Fruit fly (Drosophila melanogaster) whole organism, adult: Measurements from ENCODE around the gene toy.

ENCODE experiments used
- CG11617 ChIP-seq: fragments of 200-800 bp; sonication (Bioruptor generic); optimal IDR thresholded peaks from 2 replicates; lab custom pipeline; 2017; ENCODE audit warnings: mild to moderate bottlenecking, missing biosample characterization, missing genetic modification reagents, missing genetic modification characterization
- CG12768 ChIP-seq: fragments of 200-800 bp; sonication (Bioruptor generic); optimal IDR thresholded peaks from 2 replicates; lab custom pipeline; 2017; ENCODE audit warnings: missing biosample characterization, missing genetic modification characterization, mild to moderate bottlenecking, moderate library complexity, missing genetic modification reagents
- CG14711 ChIP-seq: fragments of 200-800 bp; sonication (Bioruptor generic); optimal IDR thresholded peaks from 2 replicates; lab custom pipeline; 2018; ENCODE audit warnings: missing biosample characterization, mild to moderate bottlenecking, missing genetic modification characterization, moderate library complexity
- CG1620 ChIP-seq: fragments of 200-800 bp; sonication (Bioruptor generic); optimal IDR thresholded peaks from 2 replicates; lab custom pipeline; 2016; ENCODE audit warnings: missing biosample characterization, missing genetic modification characterization
- CG33017 ChIP-seq: fragments of 200-800 bp; sonication (Bioruptor generic); optimal IDR thresholded peaks from 2 replicates; lab custom pipeline; 2018; ENCODE audit warnings: missing biosample characterization, mild to moderate bottlenecking, missing genetic modification characterization, moderate library complexity
- CG5204 ChIP-seq: fragments of 200-800 bp; sonication (Bioruptor generic); optimal IDR thresholded peaks from 2 replicates; lab custom pipeline; 2016; ENCODE audit warnings: missing biosample characterization, missing genetic modification characterization
- CG7045 ChIP-seq: fragments of 200-800 bp; sonication (Bioruptor generic); optimal IDR thresholded peaks from 2 replicates; lab custom pipeline; 2017; ENCODE audit warnings: missing biosample characterization, mild to moderate bottlenecking, missing genetic modification characterization
- CG7101 ChIP-seq: fragments of 200-800 bp; sonication (Bioruptor generic); optimal IDR thresholded peaks from 2 replicates; lab custom pipeline; 2018; ENCODE audit warnings: missing biosample characterization, mild to moderate bottlenecking, missing genetic modification characterization, moderate library complexity
- Clk ChIP-seq: fragments of 200-800 bp; sonication (Bioruptor generic); optimal IDR thresholded peaks from 2 replicates; lab custom pipeline; 2017; ENCODE audit warnings: missing biosample characterization, missing genetic modification characterization
- Crg-1 ChIP-seq: fragments of 200-800 bp; sonication (Bioruptor generic); optimal IDR thresholded peaks from 2 replicates; lab custom pipeline; 2016; ENCODE audit warnings: missing biosample characterization, missing genetic modification characterization
- Hr96 ChIP-seq: fragments of 200-800 bp; sonication (Bioruptor generic); optimal IDR thresholded peaks from 2 replicates; lab custom pipeline; 2016; ENCODE audit warnings: missing biosample characterization, missing genetic modification characterization
- Mnt ChIP-seq: fragments of 200-800 bp; sonication (Bioruptor generic); optimal IDR thresholded peaks from 2 replicates; lab custom pipeline; 2016; ENCODE audit warnings: missing biosample characterization, mild to moderate bottlenecking, missing genetic modification characterization
- bab1 ChIP-seq: fragments of 200-800 bp; sonication (Bioruptor generic); optimal IDR thresholded peaks from 3 replicates; lab custom pipeline; 2019; ENCODE audit warnings: missing biosample characterization, mild to moderate bottlenecking, missing genetic modification characterization, moderate library complexity
- cic ChIP-seq: fragments of 200-800 bp; sonication (Bioruptor generic); optimal IDR thresholded peaks from 2 replicates; lab custom pipeline; 2017; ENCODE audit warnings: missing biosample characterization, mild to moderate bottlenecking, missing genetic modification characterization, moderate library complexity
- cnc ChIP-seq, 2 experiments: fragments of >200 bp; optimal IDR thresholded peaks; 2 replicates each; lab custom pipeline; 2017
- kay ChIP-seq: fragments of 200-800 bp; sonication (Bioruptor generic); peaks from one replicate; lab custom pipeline; 2016; ENCODE audit warnings: missing biosample characterization, missing genetic modification characterization, borderline replicate concordance
- ovo ChIP-seq: fragments of 200-800 bp; sonication (Bioruptor generic); optimal IDR thresholded peaks from 2 replicates; lab custom pipeline; 2016; ENCODE audit warnings: missing biosample characterization, missing genetic modification characterization
- pad ChIP-seq: fragments of 200-800 bp; sonication (Bioruptor generic); optimal IDR thresholded peaks from 3 replicates; lab custom pipeline; 2017; ENCODE audit warnings: missing biosample characterization, missing genetic modification characterization, mild to moderate bottlenecking, moderate library complexity, missing genetic modification reagents
- tj ChIP-seq: fragments of 200-800 bp; sonication (Bioruptor generic); optimal IDR thresholded peaks from 3 replicates; lab custom pipeline; 2017; ENCODE audit warnings: missing biosample characterization, mild to moderate bottlenecking, missing genetic modification characterization, moderate library complexity
- toe ChIP-seq: fragments of 200-800 bp; sonication (Bioruptor generic); optimal IDR thresholded peaks from 2 replicates; lab custom pipeline; 2016; ENCODE audit warnings: missing biosample characterization, missing genetic modification characterization

The toy gene

dm6 chr4:979634-980474 is 9.7 kb upstream of the toy start:
- TF ChIP-seq toe (GFP tag; lab: Kevin White, UChicago) (peak; percentile 3), CG33017 (tag; lab: Kevin White, UChicago) (no peak)

dm6 chr4:980475-980856 is 9.1 kb upstream of the toy start:
- peak; percentile 73 for TF ChIP-seq kay
- TF ChIP-seq CG11617 (GFP tag; lab: Kevin White, UChicago): no peak

DNA sequence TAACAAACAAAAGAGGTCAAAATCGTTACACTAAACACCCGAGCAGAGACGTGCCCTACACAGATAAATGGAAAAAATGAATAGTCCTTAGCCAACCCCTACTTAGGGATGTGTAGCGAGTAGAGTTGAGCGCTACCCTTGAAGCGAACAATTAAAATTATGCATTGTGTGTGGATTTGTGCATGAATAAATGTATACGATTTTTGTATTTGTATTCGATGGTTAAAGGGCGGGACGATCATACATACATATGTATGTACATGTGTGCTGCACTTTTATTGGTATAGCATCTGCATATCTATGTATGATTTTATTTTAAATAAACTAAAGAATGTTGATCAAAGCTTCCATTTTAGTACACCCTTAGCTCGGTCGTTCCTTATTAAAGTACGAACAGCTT is 8.4 kb upstream of the toy start:
- peak; percentile 43 for TF ChIP-seq kay
- TF ChIP-seq CG5204: no peak

- no peak for TF ChIP-seq Crg-1 (GFP tag; lab: Kevin White, UChicago)
- peak; percentile 71 for TF ChIP-seq kay
- TF ChIP-seq cnc (optimal IDR thresholded peaks at IDR 0.05; lab: Kevin White, UChicago): no peak
- TF ChIP-seq Clk: no peak
- no peak for TF ChIP-seq cic (GFP tag; lab: Kevin White, UChicago)
- TF ChIP-seq ovo (GFP tag; lab: Kevin White, UChicago): no peak
- no peak for TF ChIP-seq CG7045
These were observed 6.6 kb upstream of the toy start for dm6 chr4:982791-983407.

- TF ChIP-seq Hr96 (GFP tag; lab: Kevin White, UChicago) (no peak), tj (GFP tag; lab: Kevin White, UChicago) (no peak), toe (GFP tag; lab: Kevin White, UChicago) (no peak), CG11617 (GFP tag; lab: Kevin White, UChicago) (no peak), pad (GFP tag; lab: Kevin White, UChicago) (no peak), CG5204 (no peak), Mnt (no peak)
These were observed 4.8 kb upstream of the toy start for dm6 chr4:984755-985154.

- TF ChIP-seq CG12768 (GFP tag; lab: Kevin White, UChicago) (no peak), cnc (optimal IDR thresholded peaks at IDR 0.05; lab: Kevin White, UChicago) (no peak), Clk (no peak), tj (GFP tag; lab: Kevin White, UChicago) (no peak), CG5204 (no peak), CG1620 (no peak), kay (no peak), CG33017 (tag; lab: Kevin White, UChicago) (no peak), CG14711 (tag; lab: Kevin White, UChicago) (no peak), toe (GFP tag; lab: Kevin White, UChicago) (no peak), Hr96 (GFP tag; lab: Kevin White, UChicago) (no peak), cic (GFP tag; lab: Kevin White, UChicago) (no peak), Mnt (no peak), pad (GFP tag; lab: Kevin White, UChicago) (no peak), CG7101 (no peak), bab1 (GFP tag; lab: Kevin White, UChicago) (no peak), CG7045 (no peak), ovo (GFP tag; lab: Kevin White, UChicago) (no peak), CG11617 (GFP tag; lab: Kevin White, UChicago) (no peak), Crg-1 (GFP tag; lab: Kevin White, UChicago) (no peak)
These were observed 1.1 kb upstream of the toy start for dm6 chr4:988379-988778.

- TF ChIP-seq cnc (optimal IDR thresholded peaks at IDR 0.05; lab: Kevin White, UChicago) (no peak), CG7101 (no peak), CG5204 (no peak), bab1 (GFP tag; lab: Kevin White, UChicago) (no peak), Crg-1 (GFP tag; lab: Kevin White, UChicago) (no peak), tj (GFP tag; lab: Kevin White, UChicago) (no peak), CG7045 (no peak), pad (GFP tag; lab: Kevin White, UChicago) (no peak), Hr96 (GFP tag; lab: Kevin White, UChicago) (no peak), Mnt (no peak), ovo (GFP tag; lab: Kevin White, UChicago) (no peak), CG12768 (GFP tag; lab: Kevin White, UChicago) (no peak), toe (GFP tag; lab: Kevin White, UChicago) (no peak), CG1620 (no peak), kay (no peak), Clk (no peak), CG14711 (tag; lab: Kevin White, UChicago) (no peak), CG11617 (GFP tag; lab: Kevin White, UChicago) (no peak), CG33017 (tag; lab: Kevin White, UChicago) (no peak), cic (GFP tag; lab: Kevin White, UChicago) (no peak)
These were observed 6.4 kb downstream of the toy start for dm6 chr4:995958-996357.
